Fruit fly (Drosophila melanogaster) whole organism, embryonic: ENCODE measurements around the gene CAH6.

Experiments used
- ATbp ChIP-seq: fragments of 200-800 bp; sonication (Bioruptor generic); optimal IDR thresholded peaks from 2 replicates; lab custom pipeline; 2017; ENCODE audit warnings: missing biosample characterization, mild to moderate bottlenecking, missing genetic modification characterization, missing genetic modification reagents
- Asciz ChIP-seq: fragments of 200-800 bp; sonication (Bioruptor generic); optimal IDR thresholded peaks from 2 replicates; lab custom pipeline; 2017; ENCODE audit warnings: missing biosample characterization, mild to moderate bottlenecking, missing genetic modification characterization, missing genetic modification reagents
- Blimp-1 ChIP-seq: fragments of 200-800 bp; sonication (Bioruptor generic); optimal IDR thresholded peaks from 3 replicates; lab custom pipeline; 2018; ENCODE audit warnings: missing biosample characterization, missing genetic modification characterization, mild to moderate bottlenecking, moderate library complexity, missing genetic modification reagents
- CG10565 ChIP-seq: fragments of 200-800 bp; sonication (Bioruptor generic); optimal IDR thresholded peaks from 3 replicates; lab custom pipeline; 2016; ENCODE audit warnings: missing biosample characterization, mild to moderate bottlenecking, missing genetic modification characterization
- CG10654 ChIP-seq: fragments of 200-800 bp; sonication (Bioruptor generic); optimal IDR thresholded peaks from 2 replicates; lab custom pipeline; 2016; ENCODE audit warnings: missing biosample characterization, missing genetic modification characterization
- CG11695 ChIP-seq: fragments of 200-800 bp; sonication (Bioruptor generic); IDR thresholded peaks from 3 replicates; pipeline ENCODE4 v1.3.6; 2022; ENCODE audit warnings: missing biosample characterization, missing genetic modification characterization
- CG12071 ChIP-seq: fragments of 200-800 bp; sonication (Bioruptor generic); optimal IDR thresholded peaks from 3 replicates; lab custom pipeline; 2018; ENCODE audit warnings: missing biosample characterization, mild to moderate bottlenecking, missing genetic modification characterization
- CG12769 ChIP-seq: fragments of 200-800 bp; sonication (Bioruptor generic); optimal IDR thresholded peaks from 2 replicates; lab custom pipeline; 2019; ENCODE audit warnings: missing biosample characterization, mild to moderate bottlenecking, missing genetic modification characterization, moderate library complexity
- CG15269 ChIP-seq: fragments of 200-800 bp; sonication (Bioruptor generic); optimal IDR thresholded peaks from 2 replicates; lab custom pipeline; 2018; ENCODE audit warnings: missing biosample characterization, mild to moderate bottlenecking, missing genetic modification characterization, moderate library complexity
- CG15601 ChIP-seq: fragments of 200-800 bp; sonication (Bioruptor generic); optimal IDR thresholded peaks from 3 replicates; lab custom pipeline; 2019; ENCODE audit warnings: missing biosample characterization, mild to moderate bottlenecking, missing genetic modification characterization, moderate library complexity
- CG16779 ChIP-seq: fragments of 200-800 bp; sonication (Bioruptor generic); IDR thresholded peaks from 2 replicates; pipeline ENCODE4 v1.3.6; 2022; ENCODE audit warnings: missing biosample characterization, missing genetic modification characterization
- CG16815 ChIP-seq: fragments of 200-800 bp; sonication (Bioruptor generic); optimal IDR thresholded peaks from 3 replicates; lab custom pipeline; 2017; ENCODE audit warnings: missing biosample characterization, mild to moderate bottlenecking, missing genetic modification characterization
- CG17912 ChIP-seq: fragments of 200-800 bp; sonication (Bioruptor generic); optimal IDR thresholded peaks from 2 replicates; lab custom pipeline; 2018; ENCODE audit warnings: missing biosample characterization, mild to moderate bottlenecking, missing genetic modification characterization
- CG2116 ChIP-seq: fragments of 200-800 bp; sonication (Bioruptor generic); optimal IDR thresholded peaks from 3 replicates; lab custom pipeline; 2018; ENCODE audit warnings: missing biosample characterization, mild to moderate bottlenecking, missing genetic modification characterization
- CG2120 ChIP-seq: fragments of 200-800 bp; sonication (Bioruptor generic); optimal IDR thresholded peaks from 3 replicates; lab custom pipeline; 2016; ENCODE audit warnings: missing biosample characterization, missing genetic modification characterization
- CG2199 ChIP-seq: fragments of 200-800 bp; sonication (Bioruptor generic); IDR thresholded peaks from 3 replicates; pipeline ENCODE4 v1.3.6; 2022; ENCODE audit warnings: missing biosample characterization, missing genetic modification characterization
- CG2678 ChIP-seq: fragments of 200-800 bp; sonication (Bioruptor generic); optimal IDR thresholded peaks from 3 replicates; lab custom pipeline; 2019; ENCODE audit warnings: missing biosample characterization, mild to moderate bottlenecking, missing genetic modification characterization, moderate library complexity
- CG31224 ChIP-seq: fragments of 200-800 bp; sonication (Bioruptor generic); IDR thresholded peaks from 2 replicates; pipeline ENCODE4 v1.3.6; 2022; ENCODE audit warnings: missing biosample characterization, missing genetic modification characterization
- CG34376 ChIP-seq: fragments of 200-800 bp; sonication (Bioruptor generic); optimal IDR thresholded peaks from 2 replicates; lab custom pipeline; 2018; ENCODE audit warnings: missing biosample characterization, mild to moderate bottlenecking, missing genetic modification characterization
- CG3995 ChIP-seq: fragments of 200-800 bp; sonication (Bioruptor generic); optimal IDR thresholded peaks from 3 replicates; lab custom pipeline; 2016; ENCODE audit warnings: missing biosample characterization, missing genetic modification characterization
- CG6765 ChIP-seq: fragments of 200-800 bp; sonication (Bioruptor generic); optimal IDR thresholded peaks from 3 replicates; lab custom pipeline; 2017; ENCODE audit warnings: missing biosample characterization, mild to moderate bottlenecking, missing genetic modification characterization
- CG7987 ChIP-seq: fragments of 200-800 bp; sonication (Bioruptor generic); optimal IDR thresholded peaks from 2 replicates; lab custom pipeline; 2018; ENCODE audit warnings: missing biosample characterization, mild to moderate bottlenecking, missing genetic modification characterization, moderate library complexity
- CG8290 ChIP-seq, 3 experiments: fragments of 200-800 bp; sonication (Bioruptor generic); optimal IDR thresholded peaks; 2 replicates each; lab custom pipeline; 2016 to 2019; ENCODE audit warnings: missing biosample characterization in 3 of 3, missing genetic modification characterization in 3 of 3, mild to moderate bottlenecking in 2 of 3, moderate library complexity in 1 of 3
- Dip3 ChIP-seq: fragments of 200-800 bp; sonication (Bioruptor generic); optimal IDR thresholded peaks from 3 replicates; lab custom pipeline; 2016; ENCODE audit warnings: missing biosample characterization, missing genetic modification characterization
- Hr78 ChIP-seq, 2 experiments: fragments of 200-800 bp in 1 of 2; fragments of >200 bp in 1 of 2; sonication (Bioruptor generic) in 1 of 2; optimal IDR thresholded peaks; 2 replicates each; lab custom pipeline; 2017 to 2019; ENCODE audit warnings: missing biosample characterization in 2 of 2, missing genetic modification characterization in 2 of 2, mild to moderate bottlenecking in 1 of 2, moderate library complexity in 1 of 2
- Med ChIP-seq: fragments of 200-800 bp; sonication (Bioruptor generic); peaks from one replicate; lab custom pipeline; 2016; ENCODE audit warnings: missing biosample characterization, missing genetic modification characterization, mild to moderate bottlenecking, inconsistent platforms, moderate library complexity
- Pdp1 ChIP-seq, 2 experiments: fragments of 200-800 bp; sonication (Bioruptor generic); optimal IDR thresholded peaks; 3 replicates each; lab custom pipeline; 2016; ENCODE audit warnings: missing biosample characterization in 2 of 2, missing genetic modification characterization in 2 of 2, mild to moderate bottlenecking in 1 of 2, moderate library complexity in 1 of 2
- bigmax ChIP-seq: fragments of 200-800 bp; sonication (Bioruptor generic); optimal IDR thresholded peaks from 2 replicates; lab custom pipeline; 2018; ENCODE audit warnings: missing biosample characterization, mild to moderate bottlenecking, missing genetic modification characterization
- inv ChIP-seq: fragments of 200-800 bp; sonication (Bioruptor generic); IDR thresholded peaks from 2 replicates; pipeline ENCODE4 v1.3.6; 2022; ENCODE audit warnings: missing biosample characterization, missing genetic modification characterization; ENCODE audit not compliant: partially characterized antibody
- kay ChIP-seq: fragments of 200-800 bp; sonication (Bioruptor generic); optimal IDR thresholded peaks from 2 replicates; lab custom pipeline; 2016; ENCODE audit warnings: missing biosample characterization, missing genetic modification characterization
- lab ChIP-seq: fragments of 200-800 bp; sonication (Bioruptor generic); optimal IDR thresholded peaks from 3 replicates; lab custom pipeline; 2017; ENCODE audit warnings: missing biosample characterization, missing genetic modification characterization, mild to moderate bottlenecking, moderate library complexity, missing genetic modification reagents
- otp ChIP-seq: fragments of 200-800 bp; sonication (Bioruptor generic); IDR thresholded peaks from 3 replicates; pipeline ENCODE4, ENCODE4 v1.3.6; 2022; ENCODE audit warnings: missing biosample characterization, missing genetic modification characterization
- pan ChIP-seq, 4 experiments: fragments of >200 bp in 3 of 4; fragments of 200-800 bp in 1 of 4; sonication (Bioruptor generic) in 1 of 4; optimal IDR thresholded peaks in 3 of 4; IDR thresholded peaks in 1 of 4; 2 replicates each; pipeline versions ENCODE4 v1.3.6 to Lab custom; 2017 to 2022; ENCODE audit warnings: missing biosample characterization in 2 of 4, missing genetic modification characterization in 2 of 4, mixed read lengths in 1 of 4
- ranshi ChIP-seq: fragments of 200-800 bp; sonication (Bioruptor generic); IDR thresholded peaks from 2 replicates; pipeline ENCODE4 v1.3.6; 2022; ENCODE audit warnings: missing biosample characterization, missing genetic modification characterization
- sd ChIP-seq: fragments of 200-800 bp; sonication (Bioruptor generic); optimal IDR thresholded peaks from 3 replicates; lab custom pipeline; 2018; ENCODE audit warnings: missing biosample characterization, mild to moderate bottlenecking, missing genetic modification characterization, moderate library complexity
- sens ChIP-seq: fragments of 200-800 bp; sonication (Bioruptor generic); peaks from one replicate; lab custom pipeline; 2016; ENCODE audit warnings: missing biosample characterization, missing genetic modification characterization
- seq ChIP-seq: fragments of 200-800 bp; sonication (Bioruptor generic); IDR thresholded peaks from 2 replicates; pipeline ENCODE4 v1.3.6; 2022; ENCODE audit warnings: missing biosample characterization, missing genetic modification characterization
- slbo ChIP-seq: fragments of 200-800 bp; sonication (Bioruptor generic); IDR thresholded peaks from 2 replicates; pipeline ENCODE4 v1.3.6; 2022; ENCODE audit warnings: missing biosample characterization, missing genetic modification characterization
- vvl ChIP-seq: fragments of 200-800 bp; sonication (Bioruptor generic); IDR thresholded peaks from 2 replicates; pipeline ENCODE4 v1.3.6; 2022; ENCODE audit warnings: missing biosample characterization, missing genetic modification characterization
- wek ChIP-seq: fragments of 200-800 bp; sonication (Bioruptor generic); optimal IDR thresholded peaks from 3 replicates; lab custom pipeline; 2018; ENCODE audit warnings: missing biosample characterization, mild to moderate bottlenecking, missing genetic modification characterization, moderate library complexity
- z ChIP-seq: fragments of 200-800 bp; sonication (Bioruptor generic); IDR thresholded peaks from 3 replicates; pipeline ENCODE4 v1.3.6; 2022; ENCODE audit warnings: missing biosample characterization, missing genetic modification characterization
- zen ChIP-seq: fragments of 200-800 bp; sonication (Bioruptor generic); optimal IDR thresholded peaks from 3 replicates; lab custom pipeline; 2018; ENCODE audit warnings: missing biosample characterization, mild to moderate bottlenecking, missing genetic modification characterization, moderate library complexity
- zfh2 ChIP-seq: fragments of 200-800 bp; sonication (Bioruptor generic); optimal IDR thresholded peaks from 2 replicates; lab custom pipeline; 2016; ENCODE audit warnings: missing biosample characterization, missing genetic modification characterization

The CAH6 gene

dm6 chr3R:31235262-31235661, 22.1 kb upstream of the CAH6 start, which contains the start of gene CG15564:
TSS of gene CG15564 (minus strand) at chr3R:31235362.
- no peak for TF ChIP-seq CG15601
- no peak for TF ChIP-seq ranshi (GFP tag; lab: Robert Waterston, UW)
- no peak for TF ChIP-seq CG11695 (GFP tag; lab: Robert Waterston, UW)
- TF ChIP-seq inv = no peak
- TF ChIP-seq pan (optimal IDR thresholded peaks at IDR 0.05; lab: Kevin White, UChicago) = no peak
- TF ChIP-seq pan (GFP tag; optimal IDR thresholded peaks at IDR 0.05 in 1 of 2, IDR thresholded peaks at IDR 0.05 in 1 of 2) = peak in 1 of 2 experiments; percentile 8
- TF ChIP-seq CG3995 (GFP tag; lab: Kevin White, UChicago) = no peak
- no peak for TF ChIP-seq CG10654 (GFP tag; lab: Kevin White, UChicago)
- peak; percentile 34 for TF ChIP-seq sens (GFP tag; lab: Kevin White, UChicago)

dm6 chr3R:31240023-31240422, 17.4 kb upstream of the CAH6 start:
- TF ChIP-seq Pdp1 (GFP tag; optimal IDR thresholded peaks at IDR 0.05; lab: Kevin White, UChicago) (peak in 1 of 2 experiments; percentile 29), Asciz (GFP tag; lab: Kevin White, UChicago) (peak; percentile 27), sd (tag; lab: Kevin White, UChicago) (peak; percentile 8), Blimp-1 (peak; percentile 67), CG2199 (GFP tag; lab: Robert Waterston, UW) (no peak), bigmax (GFP tag; lab: Kevin White, UChicago) (no peak), CG6765 (peak; percentile 20), CG16779 (no peak), CG34376 (no peak), pan (optimal IDR thresholded peaks at IDR 0.05; lab: Kevin White, UChicago) (no peak), pan (GFP tag; optimal IDR thresholded peaks at IDR 0.05 in 1 of 2, IDR thresholded peaks at IDR 0.05 in 1 of 2) (no peak), CG31224 (GFP tag; lab: Robert Waterston, UW) (no peak), vvl (GFP tag; lab: Robert Waterston, UW) (0 out of 2 replicates have a peak, but pooled peaks have one; percentile 27), slbo (GFP tag; lab: Robert Waterston, UW) (no peak), CG2678 (peak; percentile 16), CG8290 (GFP tag; optimal IDR thresholded peaks at IDR 0.05; lab: Kevin White, UChicago) (no peak), CG8290 (tag; optimal IDR thresholded peaks at IDR 0.05; lab: Kevin White, UChicago) (no peak), CG2116 (no peak), seq (0 out of 2 replicates have a peak, but pooled peaks have one; percentile 34), CG12071 (peak; percentile 35), ATbp (GFP tag; lab: Kevin White, UChicago) (peak; percentile 54), otp (peak; percentile 14; the same call in 1 of the 3 replicates), CG16815 (GFP tag; lab: Kevin White, UChicago) (no peak), CG7987 (no peak), z (GFP tag; lab: Robert Waterston, UW) (no peak), CG15269 (tag; lab: Kevin White, UChicago) (peak; percentile 16), zen (tag; lab: Kevin White, UChicago) (no peak), Med (GFP tag; lab: Kevin White, UChicago) (peak; percentile 79), Hr78 (GFP tag; optimal IDR thresholded peaks at IDR 0.05; lab: Kevin White, UChicago) (peak in 1 of 2 experiments; percentile 76), kay (GFP tag; lab: Kevin White, UChicago) (no peak), lab (GFP tag; lab: Kevin White, UChicago) (peak; percentile 49), CG10565 (GFP tag; lab: Kevin White, UChicago) (no peak), CG2120 (peak; percentile 4), CG17912 (GFP tag; lab: Kevin White, UChicago) (peak; percentile 19), Dip3 (GFP tag; lab: Kevin White, UChicago) (peak; percentile 4), zfh2 (peak; percentile 3), CG12769 (tag; lab: Kevin White, UChicago) (peak; percentile 1), wek (GFP tag; lab: Kevin White, UChicago) (peak; percentile 14)
